Fruit fly (Drosophila melanogaster) whole organism, prepupa: ENCODE measurements around the gene Gr77a.

Experiments
- Blimp-1 ChIP-seq: fragments of 200-800 bp; sonication (Bioruptor generic); optimal IDR thresholded peaks from 3 replicates; lab custom pipeline; 2017; ENCODE audit warnings: missing biosample characterization, missing genetic modification characterization, mild to moderate bottlenecking, moderate library complexity, missing genetic modification reagents
- CG10631 ChIP-seq: fragments of 200-800 bp; sonication (Bioruptor generic); optimal IDR thresholded peaks from 2 replicates; lab custom pipeline; 2016; ENCODE audit warnings: missing biosample characterization, missing genetic modification characterization
- CG10669 ChIP-seq: fragments of 200-800 bp; sonication (Bioruptor generic); optimal IDR thresholded peaks from 3 replicates; lab custom pipeline; 2018; ENCODE audit warnings: missing biosample characterization, mild to moderate bottlenecking, missing genetic modification characterization, moderate library complexity
- CG11294 ChIP-seq: fragments of 200-800 bp; sonication (Bioruptor generic); IDR thresholded peaks from 2 replicates; pipeline ENCODE4 v1.3.6; 2022; ENCODE audit warnings: missing biosample characterization, missing genetic modification characterization
- CG11762 ChIP-seq: fragments of 200-800 bp; sonication (Bioruptor generic); optimal IDR thresholded peaks from 3 replicates; lab custom pipeline; 2016; ENCODE audit warnings: missing biosample characterization, missing genetic modification characterization; ENCODE audit not compliant: insufficient read depth
- CG11902 ChIP-seq: fragments of 200-800 bp; sonication (Bioruptor generic); optimal IDR thresholded peaks from 3 replicates; lab custom pipeline; 2016; ENCODE audit warnings: missing biosample characterization, missing genetic modification characterization
- CG15336 ChIP-seq: fragments of 200-800 bp; sonication (Bioruptor generic); IDR thresholded peaks from 2 replicates; pipeline ENCODE4 v1.3.6; 2022; ENCODE audit warnings: missing biosample characterization, missing genetic modification characterization
- CG16779 ChIP-seq: fragments of 200-800 bp; sonication (Bioruptor generic); optimal IDR thresholded peaks from 3 replicates; lab custom pipeline; 2017; ENCODE audit warnings: missing biosample characterization, mild to moderate bottlenecking, missing genetic modification characterization
- CG3032 ChIP-seq: fragments of 200-800 bp; optimal IDR thresholded peaks from 2 replicates; lab custom pipeline; 2019; ENCODE audit warnings: missing biosample characterization, mild to moderate bottlenecking, missing genetic modification characterization, moderate library complexity
- CG31627 ChIP-seq: fragments of 200-800 bp; sonication (Bioruptor generic); optimal IDR thresholded peaks from 3 replicates; lab custom pipeline; 2016; ENCODE audit warnings: missing biosample characterization, missing genetic modification characterization
- CG32006 ChIP-seq: fragments of 200-800 bp; sonication (Bioruptor generic); optimal IDR thresholded peaks from 3 replicates; lab custom pipeline; 2017; ENCODE audit warnings: missing biosample characterization, mild to moderate bottlenecking, missing genetic modification characterization
- CG34406 ChIP-seq: fragments of 200-800 bp; sonication (Bioruptor generic); optimal IDR thresholded peaks from 3 replicates; lab custom pipeline; 2016; ENCODE audit warnings: missing biosample characterization, missing genetic modification characterization
- CG3919 ChIP-seq: fragments of 200-800 bp; sonication (Bioruptor generic); optimal IDR thresholded peaks from 3 replicates; lab custom pipeline; 2016; ENCODE audit warnings: missing biosample characterization, missing genetic modification characterization
- CG6163 ChIP-seq: fragments of 200-800 bp; sonication (Bioruptor generic); IDR thresholded peaks from 3 replicates; pipeline ENCODE4 v1.3.6; 2022; ENCODE audit warnings: missing biosample characterization, missing genetic modification characterization
- CG6276 ChIP-seq: fragments of 200-800 bp; sonication (Bioruptor generic); optimal IDR thresholded peaks from 2 replicates; lab custom pipeline; 2017; ENCODE audit warnings: missing biosample characterization, mild to moderate bottlenecking, missing genetic modification characterization
- CG6808 ChIP-seq: fragments of 200-800 bp; sonication (Bioruptor generic); optimal IDR thresholded peaks from 3 replicates; lab custom pipeline; 2017; ENCODE audit warnings: missing biosample characterization, missing genetic modification characterization, mild to moderate bottlenecking, moderate library complexity, missing genetic modification reagents
- CG6854 ChIP-seq: fragments of 200-800 bp; sonication (Bioruptor generic); optimal IDR thresholded peaks from 2 replicates; lab custom pipeline; 2017; ENCODE audit warnings: missing biosample characterization, mild to moderate bottlenecking, missing genetic modification characterization
- CG7368 ChIP-seq: fragments of 200-800 bp; sonication (Bioruptor generic); optimal IDR thresholded peaks from 3 replicates; lab custom pipeline; 2016; ENCODE audit warnings: missing biosample characterization, missing genetic modification characterization
- CG8319 ChIP-seq: fragments of 200-800 bp; sonication (Bioruptor generic); optimal IDR thresholded peaks from 3 replicates; lab custom pipeline; 2016; ENCODE audit warnings: missing biosample characterization, missing genetic modification characterization
- CG8632 ChIP-seq: fragments of 200-800 bp; sonication (Bioruptor generic); optimal IDR thresholded peaks from 3 replicates; lab custom pipeline; 2016; ENCODE audit warnings: missing biosample characterization, missing genetic modification characterization
- CG9139 ChIP-seq: fragments of 200-800 bp; sonication (Bioruptor generic); optimal IDR thresholded peaks from 3 replicates; lab custom pipeline; 2017; ENCODE audit warnings: missing biosample characterization, mild to moderate bottlenecking, missing genetic modification characterization
- Eip75B ChIP-seq: fragments of 200-800 bp; sonication (Bioruptor generic); optimal IDR thresholded peaks from 3 replicates; lab custom pipeline; 2016; ENCODE audit warnings: missing biosample characterization, missing genetic modification characterization
- Eip78C ChIP-seq: fragments of 200-800 bp; sonication (Bioruptor generic); peaks from one replicate; lab custom pipeline; 2016; ENCODE audit warnings: missing biosample characterization, missing genetic modification characterization
- Ets21C ChIP-seq: fragments of 200-800 bp; sonication (Bioruptor generic); optimal IDR thresholded peaks from 3 replicates; lab custom pipeline; 2016; ENCODE audit warnings: missing biosample characterization, missing genetic modification characterization
- Ets96B ChIP-seq: fragments of 200-800 bp; optimal IDR thresholded peaks from 2 replicates; lab custom pipeline; 2019; ENCODE audit warnings: missing biosample characterization, mild to moderate bottlenecking, missing genetic modification characterization, moderate library complexity
- Gug ChIP-seq: fragments of 200-800 bp; sonication (Bioruptor generic); IDR thresholded peaks from 2 replicates; pipeline ENCODE4 v1.3.6; 2022; ENCODE audit warnings: missing biosample characterization, missing genetic modification characterization
- Hr38 ChIP-seq: sonication (Bioruptor generic); optimal IDR thresholded peaks from 2 replicates; lab custom pipeline; 2016; ENCODE audit warnings: missing biosample characterization, missing genetic modification characterization
- Hr39 ChIP-seq: fragments of 200-800 bp; sonication (Bioruptor generic); optimal IDR thresholded peaks from 2 replicates; lab custom pipeline; 2016; ENCODE audit warnings: missing biosample characterization, missing genetic modification characterization
- Hr4 ChIP-seq: fragments of 200-800 bp; sonication (Bioruptor generic); optimal IDR thresholded peaks from 3 replicates; lab custom pipeline; 2016; ENCODE audit warnings: missing biosample characterization, missing genetic modification characterization
- OdsH ChIP-seq: fragments of 200-800 bp; sonication (Bioruptor generic); optimal IDR thresholded peaks from 3 replicates; lab custom pipeline; 2016; ENCODE audit warnings: missing biosample characterization, missing genetic modification characterization
- Smox ChIP-seq: fragments of 200-800 bp; sonication (Bioruptor generic); optimal IDR thresholded peaks from 3 replicates; lab custom pipeline; 2016; ENCODE audit warnings: missing biosample characterization, missing genetic modification characterization
- Sox14 ChIP-seq: fragments of 200-800 bp; sonication (Bioruptor generic); optimal IDR thresholded peaks from 3 replicates; lab custom pipeline; 2016; ENCODE audit warnings: missing biosample characterization, missing genetic modification characterization
- Sox15 ChIP-seq: fragments of 200-800 bp; sonication (Bioruptor generic); optimal IDR thresholded peaks from 3 replicates; lab custom pipeline; 2016; ENCODE audit warnings: missing biosample characterization, missing genetic modification characterization
- acj6 ChIP-seq: fragments of 200-800 bp; sonication (Bioruptor generic); optimal IDR thresholded peaks from 3 replicates; lab custom pipeline; 2016; ENCODE audit warnings: missing biosample characterization, missing genetic modification characterization
- cyc ChIP-seq: fragments of 200-800 bp; sonication (Bioruptor generic); optimal IDR thresholded peaks from 3 replicates; lab custom pipeline; 2016; ENCODE audit warnings: missing biosample characterization, missing genetic modification characterization
- dsx ChIP-seq: fragments of 200-800 bp; optimal IDR thresholded peaks from 3 replicates; lab custom pipeline; 2019; ENCODE audit warnings: missing biosample characterization, mild to moderate bottlenecking, missing genetic modification characterization, moderate library complexity; ENCODE audit not compliant: poor library complexity, severe bottlenecking
- eg ChIP-seq: fragments of 200-800 bp; sonication (Bioruptor generic); IDR thresholded peaks from 3 replicates; pipeline ENCODE4 v1.3.6; 2022; ENCODE audit warnings: missing biosample characterization, missing genetic modification characterization
- esn ChIP-seq: fragments of 200-800 bp; sonication (Bioruptor generic); optimal IDR thresholded peaks from 2 replicates; lab custom pipeline; 2016; ENCODE audit warnings: missing biosample characterization, mild to moderate bottlenecking, missing genetic modification characterization, moderate library complexity
- fd85E ChIP-seq: fragments of 200-800 bp; sonication (Bioruptor generic); optimal IDR thresholded peaks from 3 replicates; lab custom pipeline; 2016; ENCODE audit warnings: missing biosample characterization, missing genetic modification characterization
- fkh ChIP-seq: fragments of 200-800 bp; sonication (Bioruptor generic); optimal IDR thresholded peaks from 3 replicates; lab custom pipeline; 2017; ENCODE audit warnings: missing biosample characterization, mild to moderate bottlenecking, missing genetic modification characterization, moderate library complexity
- lz ChIP-seq: fragments of 200-800 bp; sonication (Bioruptor generic); optimal IDR thresholded peaks from 3 replicates; lab custom pipeline; 2016; ENCODE audit warnings: missing biosample characterization, missing genetic modification characterization
- pdm3 ChIP-seq: fragments of 200-800 bp; sonication (Bioruptor generic); optimal IDR thresholded peaks from 3 replicates; lab custom pipeline; 2016; ENCODE audit warnings: missing biosample characterization, missing genetic modification characterization
- salr ChIP-seq, 2 experiments: fragments of 200-800 bp; sonication (Bioruptor generic); optimal IDR thresholded peaks; 3 replicates each; lab custom pipeline; 2016 to 2018; ENCODE audit warnings: missing biosample characterization in 2 of 2, missing genetic modification characterization in 2 of 2, mild to moderate bottlenecking in 1 of 2
- vri ChIP-seq: fragments of 200-800 bp; sonication (Bioruptor generic); optimal IDR thresholded peaks from 3 replicates; lab custom pipeline; 2016; ENCODE audit warnings: missing biosample characterization, mild to moderate bottlenecking, missing genetic modification characterization

Gr77a gene

DNA sequence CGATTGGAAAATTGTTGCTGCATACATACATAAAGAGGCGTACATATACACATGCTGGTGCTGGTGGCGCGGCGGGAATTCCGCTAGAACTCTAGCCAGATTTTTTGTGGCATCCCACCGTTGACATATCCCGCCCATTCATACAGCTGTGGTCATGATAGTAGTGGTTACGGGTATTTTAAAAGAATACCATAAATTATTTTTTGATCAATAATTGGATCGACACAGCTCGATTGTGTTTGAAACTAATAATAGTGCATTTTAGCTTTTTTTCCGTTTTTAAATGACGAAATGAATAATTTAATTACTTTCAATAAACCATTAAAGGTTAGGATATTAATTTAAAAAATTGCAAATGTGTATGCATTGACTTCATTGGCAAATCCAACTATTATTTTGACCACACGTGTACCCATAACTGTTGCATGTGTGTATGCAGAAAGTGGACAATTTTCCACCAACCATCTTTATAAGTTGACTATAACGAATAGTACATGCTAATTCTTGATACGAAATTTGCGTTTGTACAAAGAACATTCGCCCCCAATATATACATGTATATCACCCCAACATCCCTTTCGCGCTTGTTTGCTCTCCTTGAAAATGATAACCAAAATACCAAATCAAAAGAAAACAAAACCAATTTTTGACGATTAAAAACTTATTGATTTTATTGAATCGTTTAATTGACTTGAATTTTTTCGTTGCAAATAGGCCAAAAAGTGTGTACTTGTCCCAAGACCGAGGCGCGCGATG is 32.8 kb upstream of the Gr77a start (continued):
- TF ChIP-seq CG6163 (GFP tag; lab: Robert Waterston, UW): peak; percentile 88
- peak; percentile 82 for TF ChIP-seq OdsH
- TF ChIP-seq CG6854 (GFP tag; lab: Kevin White, UChicago): no peak
- TF ChIP-seq Sox15: peak; percentile 57
- TF ChIP-seq Ets21C (GFP tag; lab: Kevin White, UChicago): peak; percentile 75
- TF ChIP-seq CG32006 (GFP tag; lab: Kevin White, UChicago): peak; percentile 85
- peak; percentile 81 for TF ChIP-seq CG7368 (GFP tag; lab: Kevin White, UChicago)
- no peak for TF ChIP-seq fd85E (GFP tag; lab: Kevin White, UChicago)
- TF ChIP-seq dsx (GFP tag; lab: Kevin White, UChicago): peak; percentile 72
- peak; percentile 85 for TF ChIP-seq Eip75B (GFP tag; lab: Kevin White, UChicago)
- peak; percentile 62 for TF ChIP-seq CG8319 (GFP tag; lab: Kevin White, UChicago)
- TF ChIP-seq CG10631: peak; percentile 72
- peak; percentile 83 for TF ChIP-seq CG6276
- no peak for TF ChIP-seq Hr38 (GFP tag; lab: Kevin White, UChicago)
- peak; percentile 56 for TF ChIP-seq CG11902 (GFP tag; lab: Kevin White, UChicago)
- peak; percentile 85 for TF ChIP-seq lz
- TF ChIP-seq CG15336 (GFP tag; lab: Robert Waterston, UW): peak; percentile 92
- TF ChIP-seq CG10669 (GFP tag; lab: Kevin White, UChicago): peak; percentile 84
- peak; percentile 64 to 82 for TF ChIP-seq salr (GFP tag; optimal IDR thresholded peaks at IDR 0.05; lab: Kevin White, UChicago)
- peak; percentile 76 for TF ChIP-seq cyc
- peak; percentile 70 for TF ChIP-seq CG11294
- TF ChIP-seq Gug (GFP tag; lab: Robert Waterston, UW): peak; percentile 74
- peak; percentile 93 for TF ChIP-seq eg (GFP tag; lab: Robert Waterston, UW)
- peak; percentile 79 for TF ChIP-seq CG31627 (GFP tag; lab: Kevin White, UChicago)
- peak; percentile 79 for TF ChIP-seq acj6 (GFP tag; lab: Kevin White, UChicago)
- TF ChIP-seq CG3919 (GFP tag; lab: Kevin White, UChicago): peak; percentile 85
- peak; percentile 51 for TF ChIP-seq CG16779 (tag; lab: Kevin White, UChicago)
- TF ChIP-seq CG9139 (GFP tag; lab: Kevin White, UChicago): peak; percentile 33
- peak; percentile 8 for TF ChIP-seq fkh (GFP tag; lab: Kevin White, UChicago)
- peak; percentile 66 for TF ChIP-seq vri (GFP tag; lab: Kevin White, UChicago)

DNA sequence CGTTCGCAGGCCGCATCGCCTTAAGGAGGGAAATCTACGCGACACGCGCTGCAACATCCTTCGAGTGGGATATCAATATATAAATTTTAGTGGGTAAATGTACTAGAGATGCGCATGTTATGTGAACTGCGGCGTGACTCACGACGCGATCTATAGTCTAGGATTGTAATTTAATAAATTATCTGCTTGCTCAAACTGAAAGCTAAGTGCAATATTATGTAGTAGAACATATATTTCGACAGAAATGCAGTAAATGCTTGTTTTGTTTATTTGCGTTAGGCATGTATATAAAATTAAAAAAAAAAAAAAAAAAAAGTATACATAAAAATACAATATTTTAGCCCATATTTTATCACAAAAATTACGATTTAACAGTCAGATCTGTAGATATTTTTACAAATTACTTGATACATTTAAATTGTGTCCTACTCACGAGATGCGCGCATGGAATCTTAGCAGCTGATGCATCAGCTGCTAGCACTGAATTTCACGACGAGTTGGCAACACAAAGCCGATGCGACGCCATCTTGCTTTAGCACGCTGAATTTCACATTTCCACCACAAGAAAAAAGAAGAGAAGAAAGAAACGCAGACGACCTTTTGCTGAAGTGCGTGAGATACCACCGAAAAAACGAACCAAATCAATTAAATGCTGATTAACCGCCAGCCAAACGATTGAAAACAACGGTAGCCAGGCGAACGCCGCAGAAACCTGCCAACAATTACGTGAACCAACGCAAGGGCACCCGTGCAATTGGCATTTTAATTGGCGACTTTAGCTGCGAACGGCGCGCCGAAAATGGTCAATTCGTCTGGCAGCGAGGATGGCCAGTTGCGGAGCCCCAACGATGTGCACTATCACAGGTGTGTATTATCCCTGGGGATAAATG is 32.0 kb upstream of the Gr77a start, which contains the start of the genes CG4042 and Pitslre:
TSS of gene CG4042 (minus strand) at position 507 of the 890 bp plus-strand sequence.
TSS of gene Pitslre (plus strand) at position 528 of the 890 bp plus-strand sequence.
- TF ChIP-seq CG6276 (no peak), Blimp-1 (GFP tag; lab: Kevin White, UChicago) (no peak), Hr38 (GFP tag; lab: Kevin White, UChicago) (no peak), CG6808 (GFP tag; lab: Kevin White, UChicago) (no peak), fkh (GFP tag; lab: Kevin White, UChicago) (no peak), Ets21C (GFP tag; lab: Kevin White, UChicago) (peak; percentile 12), CG8632 (GFP tag; lab: Kevin White, UChicago) (peak; percentile 58), CG7368 (GFP tag; lab: Kevin White, UChicago) (no peak), Hr4 (GFP tag; lab: Kevin White, UChicago) (peak; percentile 57), CG11762 (GFP tag; lab: Kevin White, UChicago) (peak; percentile 49), Eip75B (GFP tag; lab: Kevin White, UChicago) (peak; percentile 48), CG10631 (peak; percentile 76), CG32006 (GFP tag; lab: Kevin White, UChicago) (peak; percentile 29), Hr39 (peak; percentile 28), CG15336 (GFP tag; lab: Robert Waterston, UW) (no peak), CG34406 (peak; percentile 57), Ets96B (tag; lab: Kevin White, UChicago) (peak; percentile 17), Eip78C (GFP tag; lab: Kevin White, UChicago) (peak; percentile 76), CG11294 (no peak), cyc (peak; percentile 29), salr (GFP tag; optimal IDR thresholded peaks at IDR 0.05; lab: Kevin White, UChicago) (peak in 1 of 2 experiments; percentile 64), CG3032 (tag; lab: Kevin White, UChicago) (peak; percentile 47), esn (GFP tag; lab: Kevin White, UChicago) (peak; percentile 58), pdm3 (peak; percentile 41), Sox14 (peak; percentile 13), OdsH (peak; percentile 60), Smox (GFP tag; lab: Kevin White, UChicago) (peak; percentile 51), CG31627 (GFP tag; lab: Kevin White, UChicago) (peak; percentile 18), CG10669 (GFP tag; lab: Kevin White, UChicago) (no peak), CG9139 (GFP tag; lab: Kevin White, UChicago) (no peak)
